Worm (Caenorhabditis elegans) whole organism, early embryonic: ENCODE data around the gene clec-63.

ENCODE experiments used
- F13C5.2 ChIP-seq: sonication (generic microtip); optimal IDR thresholded peaks from 2 replicates; lab custom pipeline; 2017; ENCODE audit warnings: mild to moderate bottlenecking, missing genetic modification characterization, inconsistent platforms, missing compliant biosample characterization
- ama-1 ChIP-seq: fragments of 150-350 bp; optimal IDR thresholded peaks from 2 replicates; lab custom pipeline; 2014
- ceh-13 ChIP-seq: fragments of 200-800 bp; sonication (Bioruptor generic); optimal IDR thresholded peaks from 2 replicates; lab custom pipeline; 2018; ENCODE audit warnings: mild to moderate bottlenecking, missing genetic modification characterization, missing compliant biosample characterization
- ceh-36 ChIP-seq: sonication (generic microtip); optimal IDR thresholded peaks from 2 replicates; lab custom pipeline; 2016; ENCODE audit warnings: missing genetic modification characterization, inconsistent platforms, missing compliant biosample characterization
- ets-7 ChIP-seq: sonication (generic microtip); optimal IDR thresholded peaks from 2 replicates; lab custom pipeline; 2016; ENCODE audit warnings: missing genotype, missing genetic modification characterization, missing compliant biosample characterization
- pes-1 ChIP-seq: fragments of 200-800 bp; sonication (Bioruptor generic); IDR thresholded peaks from 2 replicates; pipeline ENCODE4 v1.3.6; 2022; ENCODE audit warnings: missing genetic modification reagents, missing genetic modification characterization, missing compliant biosample characterization

DNA sequence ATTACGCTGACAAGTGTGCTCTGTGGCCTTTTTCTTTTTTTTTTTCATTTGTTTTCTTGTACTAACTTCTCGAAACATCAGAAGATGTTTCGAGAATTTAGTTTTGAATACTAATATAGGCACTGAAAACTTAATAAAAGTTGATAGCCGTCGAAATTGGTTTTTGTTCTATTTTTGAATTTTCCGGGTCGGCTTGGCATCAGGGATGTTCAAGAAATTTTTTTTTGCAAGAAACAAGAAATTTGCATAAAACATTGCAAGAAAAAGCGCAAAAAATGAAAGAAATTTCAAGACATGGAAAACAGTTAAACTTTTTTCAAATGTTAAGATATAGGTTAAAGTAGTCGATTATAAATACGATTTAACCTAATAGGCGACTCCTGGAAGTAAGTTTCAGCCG, 27.8 kb downstream of the clec-63 start:
- TF ChIP-seq F13C5.2 (tag; lab: Kevin White, UChicago): no peak
- TF ChIP-seq ceh-36: no peak
- no peak for TF ChIP-seq pes-1
- no peak for TF ChIP-seq ets-7 (tag; lab: Kevin White, UChicago)
- TF ChIP-seq ceh-13 (GFP tag; lab: Kevin White, UChicago): no peak
- TF ChIP-seq ama-1 (lab: Kevin White, UChicago): no peak
